Fruit fly (Drosophila melanogaster) whole organism: ENCODE data around the gene CG31693.

Experiments
- CG8478 ChIP-seq: fragments of >200 bp; optimal IDR thresholded peaks from 2 replicates; lab custom pipeline; 2018; ENCODE audit warnings: inconsistent platforms
- Dll ChIP-seq: fragments of >200 bp; optimal IDR thresholded peaks from 2 replicates; lab custom pipeline; 2017
- pan ChIP-seq: fragments of >200 bp; optimal IDR thresholded peaks from 2 replicates; lab custom pipeline; 2017
- psq ChIP-seq: fragments of >200 bp; optimal IDR thresholded peaks from 2 replicates; lab custom pipeline; 2017
- usp ChIP-seq: fragments of >200 bp; optimal IDR thresholded peaks from 2 replicates; lab custom pipeline; 2017; ENCODE audit warnings: missing biosample characterization, missing genetic modification characterization, mixed read lengths

DNA sequence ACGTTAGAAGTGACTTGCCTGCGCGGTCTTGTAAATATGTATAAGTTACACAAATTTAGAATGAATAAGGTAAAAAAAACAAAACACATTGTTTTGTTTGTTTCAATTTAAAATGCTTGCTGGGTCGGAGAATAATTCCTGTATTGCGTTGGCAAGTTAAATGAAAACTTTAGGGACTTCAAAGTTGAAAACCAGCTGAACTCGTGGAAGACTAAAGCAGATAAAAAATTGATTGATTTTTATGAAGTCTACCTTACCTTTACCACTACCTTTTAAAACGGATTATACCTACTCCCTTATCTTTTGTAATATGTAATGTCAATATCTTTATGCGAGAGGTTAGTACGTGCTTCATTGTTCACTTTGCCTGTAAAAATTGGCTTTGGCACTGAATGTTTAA, 50.3 kb downstream of the CG31693 start, which contains the start of gene CG42597:
- TF ChIP-seq usp (GFP tag; lab: Kevin White, UChicago) (no peak), pan (no peak), Dll (lab: Kevin White, UChicago) (no peak), CG8478 (lab: Kevin White, UChicago) (no peak), psq (no peak)
